Fruit fly (Drosophila melanogaster) whole organism, wandering third instar larva: Measurements from ENCODE around the gene GATAd.

ENCODE experiments used
- CG32264 ChIP-seq: fragments of 200-800 bp; sonication (Bioruptor generic); optimal IDR thresholded peaks from 2 replicates; lab custom pipeline; 2016; ENCODE audit warnings: missing biosample characterization, missing genetic modification characterization
- CrebA ChIP-seq: fragments of 200-800 bp; sonication (Bioruptor generic); optimal IDR thresholded peaks from 2 replicates; lab custom pipeline; 2016; ENCODE audit warnings: missing biosample characterization, mild to moderate bottlenecking, missing genetic modification characterization, borderline replicate concordance
- Dfd ChIP-seq: fragments of >200 bp; optimal IDR thresholded peaks from 2 replicates; lab custom pipeline; 2017; ENCODE audit warnings: missing biosample characterization, missing genetic modification characterization
- Dif ChIP-seq: fragments of 200-275, 200-300 bp; sonication (Bioruptor generic); optimal IDR thresholded peaks from 2 replicates; lab custom pipeline; 2018; ENCODE audit warnings: missing biosample characterization, missing genetic modification characterization; ENCODE audit not compliant: partially characterized antibody
- HLH106 ChIP-seq: fragments of 200-800 bp; optimal IDR thresholded peaks from 3 replicates; lab custom pipeline; 2019; ENCODE audit warnings: missing biosample characterization, mild to moderate bottlenecking, missing genetic modification characterization, moderate library complexity
- Hnf4 ChIP-seq: fragments of 200-800 bp; sonication (Bioruptor generic); optimal IDR thresholded peaks from 2 replicates; lab custom pipeline; 2016; ENCODE audit warnings: missing biosample characterization, mild to moderate bottlenecking, missing genetic modification characterization
- Hr83 ChIP-seq: fragments of 200-300 bp; sonication (Bioruptor generic); optimal IDR thresholded peaks from 2 replicates; lab custom pipeline; 2016; ENCODE audit warnings: missing biosample characterization, mild to moderate bottlenecking, missing genetic modification characterization, moderate library complexity; ENCODE audit not compliant: poor library complexity, severe bottlenecking
- Jra ChIP-seq: sonication (Bioruptor generic); optimal IDR thresholded peaks from 2 replicates; lab custom pipeline; 2016; ENCODE audit warnings: missing biosample characterization, missing genetic modification characterization
- Myc ChIP-seq: fragments of >200 bp; optimal IDR thresholded peaks from 2 replicates; lab custom pipeline; 2017
- N ChIP-seq: fragments of >200 bp; optimal IDR thresholded peaks from 2 replicates; lab custom pipeline; 2018; ENCODE audit warnings: missing biosample characterization, missing external identifiers, missing genetic modification characterization
- OdsH ChIP-seq: fragments of 200-800 bp; sonication (Bioruptor generic); optimal IDR thresholded peaks from 2 replicates; lab custom pipeline; 2016; ENCODE audit warnings: missing biosample characterization, mild to moderate bottlenecking, missing genetic modification characterization
- Rel ChIP-seq, 2 experiments: fragments of 200-800 bp; sonication (Bioruptor generic) in 1 of 2; optimal IDR thresholded peaks; 2 replicates in 1 of 2; 3 replicates in 1 of 2; lab custom pipeline; 2016 to 2019; ENCODE audit warnings: mild to moderate bottlenecking in 2 of 2, missing biosample characterization in 2 of 2, missing genetic modification characterization in 2 of 2, moderate library complexity in 1 of 2
- Sp1 ChIP-seq: fragments of 200-800 bp; sonication (Bioruptor generic); optimal IDR thresholded peaks from 3 replicates; lab custom pipeline; 2019; ENCODE audit warnings: missing biosample characterization, mild to moderate bottlenecking, missing genetic modification characterization, moderate library complexity
- Vsx2 ChIP-seq: fragments of 200-300, 225-300 bp; sonication (Bioruptor generic); optimal IDR thresholded peaks from 2 replicates; lab custom pipeline; 2018; ENCODE audit warnings: missing biosample characterization, missing genetic modification characterization; ENCODE audit not compliant: partially characterized antibody
- br ChIP-seq: fragments of 200-800 bp; sonication (Bioruptor generic); optimal IDR thresholded peaks from 2 replicates; lab custom pipeline; 2016; ENCODE audit warnings: missing biosample characterization, missing genetic modification characterization
- brk ChIP-seq: fragments of 200-800 bp; sonication (Bioruptor generic); optimal IDR thresholded peaks from 2 replicates; lab custom pipeline; 2016; ENCODE audit warnings: missing biosample characterization, mild to moderate bottlenecking, missing genetic modification characterization
- dmrt93B ChIP-seq: fragments of 200-800 bp; sonication (Bioruptor generic); optimal IDR thresholded peaks from 2 replicates; lab custom pipeline; 2018; ENCODE audit warnings: missing biosample characterization, mild to moderate bottlenecking, missing genetic modification characterization
- dsf ChIP-seq: sonication (Bioruptor generic); optimal IDR thresholded peaks from 2 replicates; lab custom pipeline; 2016; ENCODE audit warnings: missing biosample characterization, missing genetic modification characterization, borderline replicate concordance
- ey ChIP-seq: fragments of 200-800 bp; sonication (Bioruptor generic); optimal IDR thresholded peaks from 2 replicates; lab custom pipeline; 2016; ENCODE audit warnings: missing biosample characterization, missing genetic modification characterization
- foxo ChIP-seq, 2 experiments: fragments of 200-800 bp; sonication (Bioruptor generic); optimal IDR thresholded peaks; 2 replicates in 1 of 2; 3 replicates in 1 of 2; lab custom pipeline; 2016 to 2017; ENCODE audit warnings: missing biosample characterization in 2 of 2, missing genetic modification characterization in 2 of 2
- fru ChIP-seq: fragments of 200-800 bp; sonication (Bioruptor generic); optimal IDR thresholded peaks from 3 replicates; lab custom pipeline; 2016; ENCODE audit warnings: missing biosample characterization, mild to moderate bottlenecking, missing genetic modification characterization
- h ChIP-seq: fragments of 200-800 bp; sonication (Bioruptor generic); optimal IDR thresholded peaks from 3 replicates; lab custom pipeline; 2016; ENCODE audit warnings: missing biosample characterization, mild to moderate bottlenecking, missing genetic modification characterization
- jim ChIP-seq: fragments of 175-275, 200-325 bp; sonication (Bioruptor generic); optimal IDR thresholded peaks from 2 replicates; lab custom pipeline; 2016; ENCODE audit warnings: missing biosample characterization, mild to moderate bottlenecking, missing genetic modification characterization
- lola ChIP-seq: fragments of >200 bp; optimal IDR thresholded peaks from 2 replicates; lab custom pipeline; 2017; ENCODE audit warnings: missing biosample characterization, missing genetic modification characterization
- pan ChIP-seq: fragments of >200 bp; optimal IDR thresholded peaks from 2 replicates; lab custom pipeline; 2017
- psq ChIP-seq: fragments of 200-800 bp; sonication (Bioruptor generic); optimal IDR thresholded peaks from 3 replicates; lab custom pipeline; 2017; ENCODE audit warnings: missing biosample characterization, mild to moderate bottlenecking, missing genetic modification characterization, moderate library complexity
- rgr ChIP-seq: fragments of 200-800 bp; sonication (Bioruptor generic); optimal IDR thresholded peaks from 3 replicates; lab custom pipeline; 2016; ENCODE audit warnings: missing biosample characterization, mild to moderate bottlenecking, missing genetic modification characterization
- sage ChIP-seq: fragments of 200-800 bp; sonication (Bioruptor generic); optimal IDR thresholded peaks from 2 replicates; lab custom pipeline; 2016; ENCODE audit warnings: missing biosample characterization, mild to moderate bottlenecking, missing genetic modification characterization
- sv ChIP-seq: fragments of 200-800 bp; sonication (Bioruptor generic); optimal IDR thresholded peaks from 3 replicates; lab custom pipeline; 2016; ENCODE audit warnings: missing biosample characterization, missing genetic modification characterization
- tai ChIP-seq: sonication (Bioruptor generic); optimal IDR thresholded peaks from 2 replicates; lab custom pipeline; 2016; ENCODE audit warnings: missing biosample characterization, missing genetic modification characterization
- usp ChIP-seq: fragments of >200 bp; optimal IDR thresholded peaks from 2 replicates; lab custom pipeline; 2017; ENCODE audit warnings: missing biosample characterization, missing genetic modification characterization
- woc ChIP-seq: sonication (Bioruptor generic); optimal IDR thresholded peaks from 2 replicates; lab custom pipeline; 2016; ENCODE audit warnings: missing biosample characterization, mild to moderate bottlenecking, missing genetic modification characterization

GATAd gene

dm6 chr2L:10310614-10311382 lies 22.7 kb upstream of the GATAd start, which contains the start of gene Cdk5alpha:
TSS of gene Cdk5alpha (minus strand) at chr2L:10310956.
- no peak for TF ChIP-seq rgr (GFP tag; lab: Kevin White, UChicago)
- no peak for TF ChIP-seq HLH106 (tag; lab: Kevin White, UChicago)
- TF ChIP-seq pan (lab: Kevin White, UChicago) = no peak
- no peak for TF ChIP-seq dsf
- TF ChIP-seq tai (GFP tag; lab: Kevin White, UChicago) = peak; percentile 59
- TF ChIP-seq psq = no peak
- TF ChIP-seq Myc (lab: Kevin White, UChicago) = no peak
- peak; percentile 33 for TF ChIP-seq Hnf4 (GFP tag; lab: Kevin White, UChicago)
- no peak for TF ChIP-seq Vsx2 (GFP tag; lab: Kevin White, UChicago)
- TF ChIP-seq Hr83 = peak; percentile 6
- TF ChIP-seq Sp1 = no peak
- TF ChIP-seq Dfd = no peak
- TF ChIP-seq sage (GFP tag; lab: Kevin White, UChicago) = no peak
- no peak for TF ChIP-seq Rel (GFP tag; optimal IDR thresholded peaks at IDR 0.05; lab: Kevin White, UChicago)
- TF ChIP-seq Rel (tag; optimal IDR thresholded peaks at IDR 0.05; lab: Kevin White, UChicago) = no peak
- no peak for TF ChIP-seq brk (GFP tag; lab: Kevin White, UChicago)
- TF ChIP-seq sv = no peak
- TF ChIP-seq dmrt93B (GFP tag; lab: Kevin White, UChicago) = no peak
- TF ChIP-seq N (GFP tag; lab: Kevin White, UChicago) = no peak
- TF ChIP-seq h (GFP tag; lab: Kevin White, UChicago) = no peak
- no peak for TF ChIP-seq jim
- no peak for TF ChIP-seq CrebA (GFP tag; lab: Kevin White, UChicago)
- no peak for TF ChIP-seq woc (GFP tag; lab: Kevin White, UChicago)
- TF ChIP-seq lola (GFP tag; lab: Kevin White, UChicago) = no peak
- no peak for TF ChIP-seq Dif (GFP tag; lab: Kevin White, UChicago)

DNA sequence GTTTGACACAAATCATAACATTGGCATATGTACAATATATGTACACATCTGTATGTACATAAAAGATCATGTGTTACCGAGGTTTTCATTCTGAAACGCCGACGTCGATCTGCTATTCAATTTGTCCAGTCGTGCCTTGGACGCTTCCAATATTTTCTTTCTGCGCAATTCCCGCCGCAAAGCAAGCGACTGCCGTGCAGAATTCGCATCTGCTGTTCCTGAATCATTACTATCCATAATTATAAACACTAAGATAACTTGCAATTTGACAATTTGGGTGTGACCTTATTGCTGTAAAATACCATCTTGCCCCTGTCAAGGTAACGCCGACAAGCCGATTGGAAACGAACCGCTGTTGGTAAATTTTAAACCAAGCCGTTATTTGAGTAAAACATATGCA lies 21.7 kb upstream of the GATAd start:
- TF ChIP-seq sv = no peak
- no peak for TF ChIP-seq usp
- TF ChIP-seq foxo (GFP tag; optimal IDR thresholded peaks at IDR 0.05; lab: Kevin White, UChicago) = no peak
- TF ChIP-seq Hnf4 (GFP tag; lab: Kevin White, UChicago) = no peak
- TF ChIP-seq N (GFP tag; lab: Kevin White, UChicago) = no peak
- TF ChIP-seq Myc (lab: Kevin White, UChicago) = peak; percentile 10
- no peak for TF ChIP-seq CrebA (GFP tag; lab: Kevin White, UChicago)
- TF ChIP-seq tai (GFP tag; lab: Kevin White, UChicago) = peak; percentile 1
- peak; percentile 47 for TF ChIP-seq sage (GFP tag; lab: Kevin White, UChicago)
- no peak for TF ChIP-seq Vsx2 (GFP tag; lab: Kevin White, UChicago)

dm6 chr2L:10314327-10315210 lies 19.0 kb upstream of the GATAd start, which contains the start of the genes Usp14 and CG4972:
TSS of gene Usp14 (minus strand) at chr2L:10314396.
TSS of gene CG4972 (plus strand) at chr2L:10314792.
- TF ChIP-seq woc (GFP tag; lab: Kevin White, UChicago) (peak; percentile 69), pan (lab: Kevin White, UChicago) (no peak), HLH106 (tag; lab: Kevin White, UChicago) (peak; percentile 8), sv (no peak), rgr (GFP tag; lab: Kevin White, UChicago) (no peak), fru (GFP tag; lab: Kevin White, UChicago) (no peak), Hnf4 (GFP tag; lab: Kevin White, UChicago) (no peak), ey (GFP tag; lab: Kevin White, UChicago) (no peak)

dm6 chr2L:10315888-10316287 lies 17.6 kb upstream of the GATAd start:
- TF ChIP-seq pan (lab: Kevin White, UChicago) = no peak
- no peak for TF ChIP-seq Vsx2 (GFP tag; lab: Kevin White, UChicago)
- no peak for TF ChIP-seq Jra
- TF ChIP-seq usp = no peak
- no peak for TF ChIP-seq OdsH (GFP tag; lab: Kevin White, UChicago)
- TF ChIP-seq rgr (GFP tag; lab: Kevin White, UChicago) = no peak
- TF ChIP-seq br (GFP tag; lab: Kevin White, UChicago) = no peak
- TF ChIP-seq CG32264 (GFP tag; lab: Kevin White, UChicago) = no peak
- no peak for TF ChIP-seq Rel (GFP tag; optimal IDR thresholded peaks at IDR 0.05; lab: Kevin White, UChicago)
- no peak for TF ChIP-seq Rel (tag; optimal IDR thresholded peaks at IDR 0.05; lab: Kevin White, UChicago)
- TF ChIP-seq dmrt93B (GFP tag; lab: Kevin White, UChicago) = no peak
- TF ChIP-seq, all 38 proteins: peak for 0
